Fruit fly (Drosophila melanogaster) whole organism, embryonic: Measurements from ENCODE around the gene CG15347.

Source experiments
- Blimp-1 ChIP-seq: fragments of 200-800 bp; sonication (Bioruptor generic); optimal IDR thresholded peaks from 3 replicates; lab custom pipeline; 2018; ENCODE audit warnings: missing biosample characterization, missing genetic modification characterization, mild to moderate bottlenecking, moderate library complexity, missing genetic modification reagents
- CG10209 ChIP-seq: fragments of 200-800 bp; sonication (Bioruptor generic); optimal IDR thresholded peaks from 3 replicates; lab custom pipeline; 2017; ENCODE audit warnings: missing biosample characterization, mild to moderate bottlenecking, missing genetic modification characterization, missing genetic modification reagents
- CG11247 ChIP-seq: fragments of 200-800 bp; sonication (Bioruptor generic); IDR thresholded peaks from 2 replicates; pipeline ENCODE4 v1.3.6; 2022; ENCODE audit warnings: missing biosample characterization, missing genetic modification characterization
- CG13287 ChIP-seq: fragments of 200-800 bp; sonication (Bioruptor generic); IDR thresholded peaks from 2 replicates; pipeline ENCODE4 v1.3.6; 2022; ENCODE audit warnings: missing biosample characterization, missing genetic modification characterization; ENCODE audit not compliant: partially characterized antibody
- CG13424 ChIP-seq: fragments of 200-800 bp; sonication (Bioruptor generic); optimal IDR thresholded peaks from 2 replicates; lab custom pipeline; 2019; ENCODE audit warnings: missing biosample characterization, mild to moderate bottlenecking, missing genetic modification characterization, moderate library complexity
- CG13775 ChIP-seq: fragments of 200-800 bp; sonication (Bioruptor generic); optimal IDR thresholded peaks from 3 replicates; lab custom pipeline; 2017; ENCODE audit warnings: missing biosample characterization, mild to moderate bottlenecking, missing genetic modification characterization
- CG14710 ChIP-seq: fragments of 200-800 bp; sonication (Bioruptor generic); optimal IDR thresholded peaks from 3 replicates; lab custom pipeline; 2019; ENCODE audit warnings: missing biosample characterization, mild to moderate bottlenecking, missing genetic modification characterization, moderate library complexity
- CG15514 ChIP-seq: fragments of 200-800 bp; sonication (Bioruptor generic); optimal IDR thresholded peaks from 3 replicates; lab custom pipeline; 2017; ENCODE audit warnings: missing biosample characterization, missing genetic modification characterization, mild to moderate bottlenecking, moderate library complexity, missing genetic modification reagents
- CG1832 ChIP-seq: fragments of 200-800 bp; sonication (Bioruptor generic); optimal IDR thresholded peaks from 2 replicates; lab custom pipeline; 2017; ENCODE audit warnings: missing biosample characterization, mild to moderate bottlenecking, missing genetic modification characterization, inconsistent platforms
- CG33557 ChIP-seq: fragments of 200-800 bp; sonication (Bioruptor generic); optimal IDR thresholded peaks from 2 replicates; lab custom pipeline; 2019; ENCODE audit warnings: missing biosample characterization, mild to moderate bottlenecking, missing genetic modification characterization, moderate library complexity
- CG3726 ChIP-seq: fragments of 200-800 bp; sonication (Bioruptor generic); IDR thresholded peaks from 3 replicates; pipeline ENCODE4, ENCODE4 v1.3.6; 2022; ENCODE audit warnings: missing biosample characterization, missing genetic modification characterization
- CG4360 ChIP-seq: fragments of 200-800 bp; sonication (Bioruptor generic); IDR thresholded peaks from 2 replicates; pipeline ENCODE4 v1.3.6; 2022; ENCODE audit warnings: missing biosample characterization, missing genetic modification characterization
- CG4820 ChIP-seq: fragments of 200-800 bp; sonication (Bioruptor generic); optimal IDR thresholded peaks from 3 replicates; lab custom pipeline; 2016; ENCODE audit warnings: missing biosample characterization, missing genetic modification characterization
- CG6272 ChIP-seq: fragments of 200-800 bp; sonication (Bioruptor generic); IDR thresholded peaks from 2 replicates; pipeline ENCODE4 v1.3.6; 2022; ENCODE audit warnings: missing biosample characterization, missing genetic modification characterization
- CG7928 ChIP-seq: fragments of 200-800 bp; sonication (Bioruptor generic); optimal IDR thresholded peaks from 2 replicates; lab custom pipeline; 2017; ENCODE audit warnings: missing biosample characterization, mild to moderate bottlenecking, missing genetic modification characterization
- CG7987 ChIP-seq: fragments of 200-800 bp; sonication (Bioruptor generic); optimal IDR thresholded peaks from 2 replicates; lab custom pipeline; 2018; ENCODE audit warnings: missing biosample characterization, mild to moderate bottlenecking, missing genetic modification characterization, moderate library complexity
- CrebB ChIP-seq: fragments of 200-800 bp; sonication (Bioruptor generic); optimal IDR thresholded peaks from 3 replicates; lab custom pipeline; 2018; ENCODE audit warnings: missing biosample characterization, mild to moderate bottlenecking, missing genetic modification characterization
- Hr78 ChIP-seq, 2 experiments: fragments of 200-800 bp in 1 of 2; fragments of >200 bp in 1 of 2; sonication (Bioruptor generic) in 1 of 2; optimal IDR thresholded peaks; 2 replicates each; lab custom pipeline; 2017 to 2019; ENCODE audit warnings: missing biosample characterization in 2 of 2, missing genetic modification characterization in 2 of 2, mild to moderate bottlenecking in 1 of 2, moderate library complexity in 1 of 2
- Kr ChIP-seq: fragments of 200-800 bp; sonication (Bioruptor generic); optimal IDR thresholded peaks from 2 replicates; lab custom pipeline; 2017; ENCODE audit warnings: missing biosample characterization, mild to moderate bottlenecking, missing genetic modification characterization
- MESR4 ChIP-seq: fragments of 200-800 bp; sonication (Bioruptor generic); optimal IDR thresholded peaks from 2 replicates; lab custom pipeline; 2018; ENCODE audit warnings: missing biosample characterization, mild to moderate bottlenecking, missing genetic modification characterization, moderate library complexity
- Max ChIP-seq: fragments of 200-800 bp; sonication (Bioruptor generic); optimal IDR thresholded peaks from 2 replicates; lab custom pipeline; 2016; ENCODE audit warnings: missing biosample characterization, mild to moderate bottlenecking, missing genetic modification characterization
- Med ChIP-seq: fragments of 200-800 bp; sonication (Bioruptor generic); peaks from one replicate; lab custom pipeline; 2016; ENCODE audit warnings: missing biosample characterization, missing genetic modification characterization, mild to moderate bottlenecking, inconsistent platforms, moderate library complexity
- NFAT ChIP-seq: fragments of 200-800 bp; sonication (Bioruptor generic); IDR thresholded peaks from 2 replicates; pipeline ENCODE4 v1.3.6; 2022; ENCODE audit warnings: missing biosample characterization, missing genetic modification characterization
- Oli ChIP-seq: fragments of 200-800 bp; sonication (Bioruptor generic); optimal IDR thresholded peaks from 2 replicates; lab custom pipeline; 2018; ENCODE audit warnings: missing biosample characterization, mild to moderate bottlenecking, missing genetic modification characterization, moderate library complexity
- Scr ChIP-seq: fragments of 200-800 bp; sonication (Bioruptor generic); IDR thresholded peaks from 2 replicates; pipeline ENCODE4 v1.3.6; 2022; ENCODE audit warnings: missing biosample characterization, missing genetic modification characterization; ENCODE audit not compliant: partially characterized antibody
- Sry-δ ChIP-seq: fragments of 200-800 bp; sonication (Bioruptor generic); optimal IDR thresholded peaks from 2 replicates; lab custom pipeline; 2016; ENCODE audit warnings: missing biosample characterization, missing genetic modification characterization
- cg ChIP-seq: fragments of 200-800 bp; sonication (Bioruptor generic); optimal IDR thresholded peaks from 3 replicates; lab custom pipeline; 2019; ENCODE audit warnings: missing biosample characterization, mild to moderate bottlenecking, missing genetic modification characterization, moderate library complexity
- chinmo ChIP-seq: fragments of 200-800 bp; sonication (Bioruptor generic); IDR thresholded peaks from 4 replicates; pipeline ENCODE4 v1.3.6; 2022; ENCODE audit warnings: missing biosample characterization, missing genetic modification characterization; ENCODE audit not compliant: partially characterized antibody
- da ChIP-seq: fragments of 200-800 bp; sonication (Bioruptor generic); optimal IDR thresholded peaks from 2 replicates; lab custom pipeline; 2016; ENCODE audit warnings: missing biosample characterization, missing genetic modification characterization
- ftz-f1 ChIP-seq: fragments of 200-800 bp; sonication (Bioruptor generic); optimal IDR thresholded peaks from 2 replicates; lab custom pipeline; 2016; ENCODE audit warnings: missing biosample characterization, missing genetic modification characterization
- gcm ChIP-seq: fragments of 200-800 bp; sonication (Bioruptor generic); optimal IDR thresholded peaks from 2 replicates; lab custom pipeline; 2019; ENCODE audit warnings: missing biosample characterization, mild to moderate bottlenecking, missing genetic modification characterization, moderate library complexity
- gcm2 ChIP-seq: fragments of 200-800 bp; sonication (Bioruptor generic); optimal IDR thresholded peaks from 2 replicates; lab custom pipeline; 2016; ENCODE audit warnings: missing biosample characterization, missing genetic modification characterization
- gro ChIP-seq: fragments of 200-800 bp; sonication (Bioruptor generic); optimal IDR thresholded peaks from 2 replicates; lab custom pipeline; 2016; ENCODE audit warnings: missing biosample characterization, missing genetic modification characterization
- gsb-n ChIP-seq: fragments of 200-800 bp; sonication (Bioruptor generic); optimal IDR thresholded peaks from 3 replicates; lab custom pipeline; 2018; ENCODE audit warnings: missing biosample characterization, mild to moderate bottlenecking, missing genetic modification characterization
- ham ChIP-seq: fragments of 200-800 bp; sonication (Bioruptor generic); IDR thresholded peaks from 2 replicates; pipeline ENCODE4 v1.3.6; 2022; ENCODE audit warnings: missing biosample characterization, missing genetic modification characterization
- kni ChIP-seq: fragments of 200-800 bp; sonication (Bioruptor generic); optimal IDR thresholded peaks from 3 replicates; lab custom pipeline; 2017; ENCODE audit warnings: mild to moderate bottlenecking, missing biosample characterization, missing genetic modification reagents, missing genetic modification characterization
- knrl ChIP-seq: fragments of 200-800 bp; sonication (Bioruptor generic); IDR thresholded peaks from 3 replicates; pipeline ENCODE4 v1.3.6; 2022; ENCODE audit warnings: missing biosample characterization, missing genetic modification characterization; ENCODE audit not compliant: partially characterized antibody
- lbe ChIP-seq: fragments of 200-800 bp; sonication (Bioruptor generic); optimal IDR thresholded peaks from 2 replicates; lab custom pipeline; 2016; ENCODE audit warnings: missing biosample characterization, mild to moderate bottlenecking, missing genetic modification characterization
- lola ChIP-seq, 3 experiments: fragments of >200 bp in 2 of 3; fragments of 200-800 bp in 1 of 3; sonication (Bioruptor generic) in 1 of 3; optimal IDR thresholded peaks; 2 replicates each; lab custom pipeline; 2017 to 2019; ENCODE audit warnings: missing biosample characterization in 3 of 3, missing genetic modification characterization in 3 of 3, mild to moderate bottlenecking in 1 of 3, moderate library complexity in 1 of 3
- otp ChIP-seq: fragments of 200-800 bp; sonication (Bioruptor generic); IDR thresholded peaks from 3 replicates; pipeline ENCODE4, ENCODE4 v1.3.6; 2022; ENCODE audit warnings: missing biosample characterization, missing genetic modification characterization
- pnt ChIP-seq: fragments of 200-800 bp; sonication (Bioruptor generic); optimal IDR thresholded peaks from 3 replicates; lab custom pipeline; 2016; ENCODE audit warnings: missing biosample characterization, missing genetic modification characterization
- prd ChIP-seq, 3 experiments: fragments of >200 bp in 2 of 3; fragments of 200-800 bp in 1 of 3; sonication (Bioruptor generic) in 1 of 3; optimal IDR thresholded peaks in 2 of 3; IDR thresholded peaks in 1 of 3; 2 replicates in 2 of 3; 3 replicates in 1 of 3; pipeline versions ENCODE4 v1.3.6 to Lab custom; 2017 to 2022; ENCODE audit warnings: missing biosample characterization in 1 of 3, missing genetic modification characterization in 1 of 3
- repo ChIP-seq: fragments of 200-800 bp; sonication (Bioruptor generic); optimal IDR thresholded peaks from 2 replicates; lab custom pipeline; 2016; ENCODE audit warnings: missing biosample characterization, missing genetic modification characterization
- rib ChIP-seq: fragments of 200-800 bp; sonication (Bioruptor generic); IDR thresholded peaks from 2 replicates; pipeline ENCODE4 v1.3.6; 2022; ENCODE audit warnings: missing biosample characterization, missing genetic modification characterization
- sd ChIP-seq: fragments of 200-800 bp; sonication (Bioruptor generic); optimal IDR thresholded peaks from 3 replicates; lab custom pipeline; 2018; ENCODE audit warnings: missing biosample characterization, mild to moderate bottlenecking, missing genetic modification characterization, moderate library complexity
- sens ChIP-seq: fragments of 200-800 bp; sonication (Bioruptor generic); peaks from one replicate; lab custom pipeline; 2016; ENCODE audit warnings: missing biosample characterization, missing genetic modification characterization
- wek ChIP-seq: fragments of 200-800 bp; sonication (Bioruptor generic); optimal IDR thresholded peaks from 3 replicates; lab custom pipeline; 2018; ENCODE audit warnings: missing biosample characterization, mild to moderate bottlenecking, missing genetic modification characterization, moderate library complexity

CG15347 gene

DNA sequence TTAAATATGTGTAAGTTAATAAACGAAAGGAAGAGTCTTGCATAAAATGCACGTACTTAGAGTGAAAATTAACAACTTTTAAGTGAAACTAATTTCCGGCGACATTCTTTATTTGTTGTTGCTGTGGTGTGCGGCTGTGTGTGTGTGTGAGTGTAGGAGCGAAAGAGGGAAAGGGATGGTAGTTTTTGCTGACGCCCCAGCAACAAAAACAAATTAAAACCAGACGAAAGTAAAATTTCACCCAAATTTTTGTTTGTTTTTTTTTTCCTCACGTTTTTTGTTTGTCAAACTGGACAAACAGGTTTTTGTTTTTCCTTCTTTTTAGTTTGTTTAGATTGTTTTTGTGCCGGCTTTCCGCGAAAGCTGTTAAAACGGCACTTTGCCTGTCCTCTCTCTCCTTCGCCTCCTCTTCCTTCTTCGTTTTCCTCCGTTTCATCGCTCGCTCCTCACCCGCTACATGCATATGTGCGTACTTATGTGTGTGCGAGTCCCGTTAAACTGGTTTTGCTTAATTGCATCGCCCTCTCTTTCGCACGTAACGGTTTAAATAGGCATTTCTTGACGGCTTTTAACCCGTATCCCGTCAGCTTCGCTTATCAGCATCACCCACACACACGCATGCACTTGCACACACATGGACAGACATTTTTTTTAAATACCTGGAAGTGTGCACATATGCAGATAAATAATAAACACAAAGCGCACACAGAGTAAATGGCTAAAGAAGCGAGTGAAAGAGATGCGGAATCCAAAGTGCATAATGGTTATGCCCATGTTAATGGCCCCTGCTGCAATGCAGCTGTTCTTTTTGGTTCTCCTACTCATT, 23.2 kb downstream of the CG15347 start, which contains the start of gene Miga:
Gene Miga (minus strand): TSS at position 536 of the 826 bp plus-strand sequence.
- TF ChIP-seq ftz-f1 (GFP tag; lab: Kevin White, UChicago) (no peak), Hr78 (GFP tag; optimal IDR thresholded peaks at IDR 0.05; lab: Kevin White, UChicago) (no peak), otp (0 out of 3 replicates have a peak, but pooled peaks have one; percentile 5), Scr (no peak), kni (peak; percentile 60), CG11247 (GFP tag; lab: Robert Waterston, UW) (no peak), sd (peak; percentile 51), gcm2 (GFP tag; lab: Kevin White, UChicago) (no peak), prd (optimal IDR thresholded peaks at IDR 0.05; lab: Kevin White, UChicago) (no peak), prd (GFP tag; IDR thresholded peaks at IDR 0.05; lab: Robert Waterston, UW) (no peak), Sry-δ (GFP tag; lab: Kevin White, UChicago) (no peak), CG13287 (no peak), CG4360 (GFP tag; lab: Robert Waterston, UW) (no peak), CG13424 (tag; lab: Kevin White, UChicago) (no peak), MESR4 (GFP tag; lab: Kevin White, UChicago) (no peak), gro (GFP tag; lab: Kevin White, UChicago) (no peak), CG33557 (GFP tag; lab: Kevin White, UChicago) (no peak), CG13775 (GFP tag; lab: Kevin White, UChicago) (no peak), knrl (GFP tag; lab: Robert Waterston, UW) (no peak), CrebB (tag; lab: Kevin White, UChicago) (no peak), gsb-n (tag; lab: Kevin White, UChicago) (peak; percentile 33), rib (GFP tag; lab: Robert Waterston, UW) (peak; percentile 42; the same call in 1 of the 2 replicates), chinmo (peak; percentile 85; the same call in 1 of the 4 replicates), lola (GFP tag; optimal IDR thresholded peaks at IDR 0.05; lab: Kevin White, UChicago) (no peak), NFAT (GFP tag; lab: Robert Waterston, UW) (no peak), sens (GFP tag; lab: Kevin White, UChicago) (no peak), CG6272 (no peak), CG15514 (GFP tag; lab: Kevin White, UChicago) (no peak), da (no peak), Oli (tag; lab: Kevin White, UChicago) (no peak), CG10209 (no peak), Max (GFP tag; lab: Kevin White, UChicago) (no peak), CG7928 (no peak), lbe (GFP tag; lab: Kevin White, UChicago) (no peak), CG14710 (tag; lab: Kevin White, UChicago) (peak; percentile 7), wek (GFP tag; lab: Kevin White, UChicago) (no peak), CG7987 (GFP tag; lab: Kevin White, UChicago) (no peak), Kr (GFP tag; lab: Kevin White, UChicago) (peak; percentile 18), repo (GFP tag; lab: Kevin White, UChicago) (no peak), cg (GFP tag; lab: Kevin White, UChicago) (peak; percentile 75), CG3726 (GFP tag; lab: Robert Waterston, UW) (no peak), pnt (GFP tag; lab: Kevin White, UChicago) (no peak), CG4820 (GFP tag; lab: Kevin White, UChicago) (no peak), gcm (GFP tag; lab: Kevin White, UChicago) (peak; percentile 47), Blimp-1 (GFP tag; lab: Kevin White, UChicago) (peak; percentile 91), ham (GFP tag; lab: Robert Waterston, UW) (no peak), CG1832 (GFP tag; lab: Kevin White, UChicago) (peak; percentile 30), Med (GFP tag; lab: Kevin White, UChicago) (peak; percentile 58)
